Worm (Caenorhabditis elegans) whole organism, midembryonic: ENCODE results near the gene C40A11.2.
"Not testable (repeated sequence)": the region's sequence is repeated elsewhere in the genome, so short reads cannot be mapped to it uniquely, and the experiment has no call there.

ENCODE experiments used
- T22C8.4 ChIP-seq: fragments of 200-800 bp; sonication (Bioruptor generic); IDR thresholded peaks from 2 replicates; pipeline ENCODE4 v1.3.6; 2022; ENCODE audit warnings: missing genetic modification characterization, missing compliant biosample characterization
- cog-1 ChIP-seq: sonication (generic microtip); optimal IDR thresholded peaks from 2 replicates; lab custom pipeline; 2016; ENCODE audit warnings: missing genetic modification characterization, missing compliant biosample characterization
- flt-1 ChIP-seq: fragments of 200-800 bp; sonication (Bioruptor generic); IDR thresholded peaks from 2 replicates; pipeline ENCODE4 v1.3.6; 2022; ENCODE audit warnings: missing genetic modification characterization, missing compliant biosample characterization
- med-1 ChIP-seq: sonication (generic microtip); optimal IDR thresholded peaks from 2 replicates; lab custom pipeline; 2017; ENCODE audit warnings: missing genetic modification characterization, mild to moderate bottlenecking, missing compliant biosample characterization, antibody characterized with exemption, missing genetic modification reagents; ENCODE audit not compliant: insufficient read depth
- ref-1 ChIP-seq: fragments of 200-800 bp; sonication (Bioruptor generic); conservative IDR thresholded peaks from 2 replicates; pipeline ENCODE4 v1.3.6; 2022; ENCODE audit warnings: missing genetic modification reagents, missing genetic modification characterization, missing compliant biosample characterization
- tab-1 ChIP-seq: fragments of 200-800 bp; sonication (Bioruptor generic); IDR thresholded peaks from 2 replicates; pipeline ENCODE4 v1.3.6; 2022; ENCODE audit warnings: missing genetic modification characterization, missing compliant biosample characterization
- ztf-23 ChIP-seq: fragments of 200-800 bp; sonication (Bioruptor generic); IDR thresholded peaks from 2 replicates; pipeline ENCODE4 v1.3.6; 2022; ENCODE audit warnings: missing genetic modification reagents, missing genetic modification characterization, missing compliant biosample characterization
- ztf-29 ChIP-seq: fragments of 200-800 bp; sonication (Bioruptor generic); IDR thresholded peaks from 2 replicates; pipeline ENCODE4 v1.3.6; 2022; ENCODE audit warnings: missing genetic modification reagents, missing genetic modification characterization, missing compliant biosample characterization

DNA sequence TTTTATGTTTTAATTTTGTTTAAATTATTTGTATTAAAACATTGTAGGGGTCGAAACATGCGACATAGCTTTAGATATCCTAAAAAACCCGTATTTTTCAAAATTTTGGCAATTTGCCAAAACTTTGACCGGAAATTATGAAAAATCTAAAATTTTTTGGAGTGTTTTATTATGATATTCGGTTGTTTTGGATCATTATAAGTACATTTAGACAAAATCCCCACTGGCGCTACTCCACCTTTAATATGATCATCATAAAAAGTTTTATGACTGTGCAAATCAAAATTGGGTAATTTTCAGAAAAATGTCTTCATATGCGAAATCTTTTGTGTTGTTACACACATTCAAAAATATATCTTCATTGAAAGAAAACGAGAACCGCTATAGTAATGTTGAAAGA is 7.0 kb downstream of the C40A11.2 start, which contains the start of gene math-18:
- not testable (repeated sequence) for TF ChIP-seq T22C8.4 (GFP tag; lab: Robert Waterston, UW); cog-1 (tag; lab: Kevin White, UChicago); tab-1 (GFP tag; lab: Robert Waterston, UW); flt-1 (GFP tag; lab: Robert Waterston, UW); med-1; ztf-23 (GFP tag; lab: Robert Waterston, UW); ref-1 (GFP tag; lab: Robert Waterston, UW); ztf-29
